Fruit fly (Drosophila melanogaster): Measurements from ENCODE around the gene CG14273.

DNA sequence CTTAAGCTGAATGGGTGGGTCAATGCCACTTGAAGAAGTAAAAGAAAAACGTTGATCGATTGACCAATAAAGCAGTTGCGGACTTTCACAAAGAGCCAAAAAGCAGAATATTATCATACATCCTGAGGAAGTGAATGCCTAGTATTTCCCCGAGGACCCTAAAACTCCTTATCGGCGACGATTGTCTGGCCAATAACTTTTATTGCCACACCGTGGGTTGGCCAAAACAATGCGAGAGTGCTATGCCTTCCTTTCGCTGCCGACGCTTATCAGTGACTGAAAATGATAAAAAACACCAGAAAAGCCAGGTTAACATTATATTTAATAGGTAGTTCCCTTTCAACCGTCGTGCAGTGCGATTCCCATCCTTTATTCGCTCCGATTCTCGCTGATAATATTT lies 9.4 kb downstream of the CG14273 start, which contains the start of gene Mur29B:
- no peak for TF ChIP-seq CG8478 (optimal IDR thresholded peaks at IDR 0.05)
- TF ChIP-seq CTCF (optimal IDR thresholded peaks at IDR 0.05): no peak

Measured in S2 (cell line).